Worm (Caenorhabditis elegans): ENCODE data around the gene clec-232.

DNA sequence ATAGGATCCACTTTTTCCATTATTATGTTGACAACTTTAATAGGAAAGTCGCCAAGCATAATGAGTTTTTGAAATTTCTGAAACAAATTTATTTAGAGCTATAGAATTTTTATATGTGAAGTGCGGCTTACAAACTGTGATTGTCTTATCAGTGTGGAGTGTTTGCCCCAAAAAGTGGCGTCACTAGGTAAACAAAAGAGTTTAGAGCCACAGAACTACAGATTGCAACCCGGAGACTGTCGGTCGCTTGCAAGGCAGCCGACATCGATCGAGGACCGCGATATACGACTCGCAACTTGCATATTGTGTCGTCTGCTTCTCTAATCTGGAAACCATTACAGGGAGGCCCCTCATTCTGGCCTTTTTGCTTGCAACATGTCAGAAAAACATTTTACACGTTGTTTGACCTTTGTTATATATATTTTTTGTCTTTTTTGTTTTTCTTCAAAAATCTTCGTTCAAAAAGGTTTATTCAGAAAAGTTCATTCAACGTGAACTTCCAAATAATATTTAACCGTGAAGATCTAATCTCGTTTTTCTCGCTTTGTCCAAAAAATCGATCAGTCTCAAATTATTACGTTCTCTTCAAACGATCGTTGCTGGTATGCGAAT, 6.9 kb downstream of the clec-232 start, which contains the start of the genes fbxa-99 and F36G9.13:
- TF ChIP-seq him-1 (tag; optimal IDR thresholded peaks at IDR 0.05) (no peak), W03F9.2 (tag; optimal IDR thresholded peaks at IDR 0.05) (no peak)
